Worm (Caenorhabditis elegans) whole organism, dauer: ENCODE results near the gene gcy-21.
"Not testable (repeated sequence)": the region's sequence is repeated elsewhere in the genome, so short reads cannot be mapped to it uniquely, and the experiment has no call there.

Source experiments
- unc-62 ChIP-seq: sonication (generic microtip); optimal IDR thresholded peaks from 2 replicates; lab custom pipeline; 2017; ENCODE audit warnings: missing biosample characterization, missing genetic modification reagents, missing genetic modification characterization

gcy-21 gene

ce11 chrII:2684783-2685182 lies 25.3 kb downstream of the gcy-21 start:
- no peak for TF ChIP-seq unc-62 (GFP tag; lab: Kevin White, UChicago)

ce11 chrII:2686985-2687675 lies 27.7 kb downstream of the gcy-21 start, which contains the start of the genes sup-9 and nspf-1:
sup-9 (minus strand) TSS chrII:2687027.
nspf-1 (plus strand) TSS chrII:2687625.
- TF ChIP-seq unc-62 (GFP tag; lab: Kevin White, UChicago): no peak

DNA sequence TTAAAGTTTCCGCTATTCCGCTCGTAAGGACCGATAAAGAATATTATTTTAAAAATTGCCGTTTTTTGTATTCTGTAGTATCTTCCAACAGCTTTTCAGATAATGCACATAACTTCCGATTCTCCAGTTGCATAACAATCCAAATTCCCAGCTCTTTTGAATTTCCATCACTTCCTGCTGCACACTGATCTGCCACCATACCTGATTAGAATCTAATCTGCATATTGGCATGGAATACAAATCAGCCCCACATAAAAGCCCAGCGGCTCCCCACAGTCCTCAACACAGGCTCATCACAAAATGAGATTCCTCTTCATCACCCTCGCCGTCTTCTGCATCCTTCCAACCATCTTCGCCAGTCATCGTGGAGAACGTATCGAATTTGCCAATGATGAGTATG lies 29.2 kb downstream of the gcy-21 start, which contains the start of gene nspf-2:
TSS of gene nspf-2 (plus strand) at position 301 of the 400 bp plus-strand sequence.
- TF ChIP-seq unc-62 (GFP tag; lab: Kevin White, UChicago): not testable (repeated sequence)

DNA sequence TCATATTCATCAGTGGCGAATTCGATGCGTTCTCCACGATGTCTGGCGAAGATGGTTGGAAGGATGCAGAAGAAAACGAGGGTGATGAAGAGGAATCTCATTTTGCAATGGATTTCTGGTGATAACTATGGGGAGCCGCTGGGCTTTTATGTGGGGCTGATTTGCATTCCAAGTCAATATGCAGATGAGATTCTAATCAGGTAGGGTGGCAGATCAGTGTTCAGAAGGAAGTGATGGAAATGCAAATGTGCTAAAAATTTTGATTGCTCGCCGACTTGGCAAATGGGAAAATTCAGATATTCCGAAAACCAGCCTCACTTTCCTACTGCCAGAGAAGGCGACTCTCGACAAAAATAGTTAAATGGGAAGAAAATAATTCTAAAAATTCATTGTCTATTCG lies 30.6 kb downstream of the gcy-21 start, which contains the start of gene nspf-3:
TSS of gene nspf-3 (minus strand) at position 101 of the 400 bp plus-strand sequence.
- TF ChIP-seq unc-62 (GFP tag; lab: Kevin White, UChicago): no peak

DNA sequence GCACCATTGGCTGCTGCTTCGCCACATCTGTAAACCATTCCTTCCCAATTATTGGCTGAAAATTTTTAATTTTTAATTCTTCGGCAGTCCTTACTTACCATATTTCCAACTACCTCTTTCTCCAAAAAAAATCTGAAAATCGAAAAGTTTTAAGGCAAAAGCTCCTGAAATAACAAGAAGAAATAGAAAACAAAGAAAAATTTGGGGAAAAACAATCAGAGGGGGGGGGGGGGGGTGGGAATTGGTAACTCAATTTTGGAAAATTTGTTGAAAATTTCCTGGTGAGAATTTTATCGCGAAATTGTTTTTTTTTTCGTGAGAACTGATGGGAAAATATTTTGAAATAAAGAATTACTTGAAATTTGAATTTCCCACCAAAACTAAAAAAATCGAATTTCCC lies 33.0 kb downstream of the gcy-21 start, which contains the start of gene set-11:
TSS of gene set-11 (minus strand) at position 101 of the 400 bp plus-strand sequence.
- no peak for TF ChIP-seq unc-62 (GFP tag; lab: Kevin White, UChicago)

DNA sequence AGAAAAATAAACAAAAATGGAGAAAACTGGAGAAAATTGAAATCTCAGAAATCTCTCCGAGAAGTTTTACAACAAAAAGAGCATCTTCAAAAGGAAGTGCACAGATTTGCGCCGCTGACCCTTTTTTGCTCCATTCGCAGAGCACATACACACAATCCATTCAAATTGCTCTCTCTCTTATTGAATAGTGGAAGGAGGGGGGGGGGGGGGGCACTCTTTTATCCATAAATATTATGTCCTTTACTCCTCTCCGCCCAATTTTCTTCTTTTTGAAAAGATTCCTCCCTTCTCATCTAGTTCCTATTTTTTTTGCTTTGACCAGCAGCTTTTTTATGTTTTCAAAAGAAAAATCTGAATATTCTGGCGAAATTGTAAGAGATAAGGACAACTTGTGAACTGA lies 35.6 kb downstream of the gcy-21 start:
- TF ChIP-seq unc-62 (GFP tag; lab: Kevin White, UChicago): no peak

ce11 chrII:2698378-2698777 lies 38.9 kb downstream of the gcy-21 start, which contains the start of gene sri-62:
sri-62 (minus strand) TSS chrII:2698478.
- TF ChIP-seq unc-62 (GFP tag; lab: Kevin White, UChicago): no peak

- TF ChIP-seq unc-62 (GFP tag; lab: Kevin White, UChicago): no peak
Observed at ce11 chrII:2700229-2700628, 40.8 kb downstream of the gcy-21 start, which contains the start of gene sri-61. sri-61 (minus strand) TSS chrII:2700329.

ce11 chrII:2702757-2703156 lies 43.3 kb downstream of the gcy-21 start, which contains the start of gene sri-60:
sri-60 (minus strand) TSS chrII:2702857.
- TF ChIP-seq unc-62 (GFP tag; lab: Kevin White, UChicago): no peak

ce11 chrII:2705200-2705599 lies 45.7 kb downstream of the gcy-21 start, which contains the start of gene srh-128:
srh-128 (minus strand) TSS chrII:2705300.
- TF ChIP-seq unc-62 (GFP tag; lab: Kevin White, UChicago): no peak

- no peak for TF ChIP-seq unc-62 (GFP tag; lab: Kevin White, UChicago)
Observed at ce11 chrII:2707872-2708271, 48.4 kb downstream of the gcy-21 start, which contains the start of gene Y47G7B.2. Y47G7B.2 (minus strand) TSS chrII:2708014.

DNA sequence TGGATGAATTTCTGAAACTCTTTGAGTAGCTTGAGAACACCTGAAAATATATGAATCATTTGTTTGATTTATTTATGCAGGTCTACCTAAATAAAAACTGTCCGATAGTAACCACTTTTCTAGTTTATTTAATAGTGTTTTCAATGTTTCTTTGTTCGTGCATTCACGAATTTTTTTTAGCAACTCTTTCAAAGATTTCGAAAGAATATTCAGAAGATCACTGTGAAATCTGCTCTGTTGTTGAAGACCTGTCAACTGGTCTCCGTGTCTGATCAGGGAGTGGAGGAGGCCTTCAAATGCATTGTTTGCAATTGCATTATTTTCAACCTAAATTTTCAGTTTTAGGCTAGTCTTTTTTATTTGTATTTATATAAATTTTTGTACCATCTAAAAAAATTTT lies 50.5 kb downstream of the gcy-21 start, which contains the start of gene T05A8.1:
TSS of gene T05A8.1 (minus strand) at position 101 of the 400 bp plus-strand sequence.
- no peak for TF ChIP-seq unc-62 (GFP tag; lab: Kevin White, UChicago)

DNA sequence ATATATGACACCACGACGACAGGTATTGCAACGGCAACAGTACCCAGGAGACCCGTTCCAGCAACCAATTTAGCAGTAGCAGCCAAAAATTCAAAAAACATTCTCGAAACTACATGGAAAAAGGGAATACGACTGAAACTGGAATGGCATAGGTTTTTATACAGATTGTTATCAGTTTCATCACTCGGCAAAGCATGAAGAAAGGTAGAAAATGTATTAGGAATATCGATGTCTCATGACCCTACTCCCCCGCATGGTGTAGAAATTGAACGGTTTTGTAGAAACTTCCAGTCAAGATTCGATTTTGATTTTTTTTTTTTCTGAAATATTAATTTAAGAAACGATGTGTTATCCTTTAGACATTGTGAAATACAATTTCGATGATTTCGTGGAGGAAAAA lies 51.5 kb downstream of the gcy-21 start, which contains the start of gene T05A8.2:
TSS of gene T05A8.2 (minus strand) at position 101 of the 400 bp plus-strand sequence.
- TF ChIP-seq unc-62 (GFP tag; lab: Kevin White, UChicago): no peak
